Worm (Caenorhabditis elegans) whole organism, young adult: ENCODE measurements around the gene mrps-24.

Experiments used
- B0035.1 ChIP-seq: sonication (generic microtip); optimal IDR thresholded peaks from 2 replicates; lab custom pipeline; 2016; ENCODE audit warnings: missing genetic modification characterization, mild to moderate bottlenecking, missing compliant biosample characterization, missing genotype, missing genetic modification reagents
- B0261.1 ChIP-seq: sonication (generic microtip); optimal IDR thresholded peaks from 2 replicates; lab custom pipeline; 2016; ENCODE audit warnings: mild to moderate bottlenecking, missing genetic modification characterization, moderate library complexity, missing compliant biosample characterization
- B0336.3 ChIP-seq: fragments of 200-800 bp; sonication (Bioruptor generic); IDR thresholded peaks from 2 replicates; pipeline ENCODE4 v1.3.6; 2022; ENCODE audit warnings: missing genetic modification characterization, missing compliant biosample characterization
- D2030.7 ChIP-seq: fragments of 200-800 bp; sonication (Bioruptor generic); IDR thresholded peaks from 2 replicates; pipeline ENCODE4 v1.3.6; 2022; ENCODE audit warnings: missing genetic modification reagents, missing genetic modification characterization, missing compliant biosample characterization
- F10E7.11 ChIP-seq: sonication (generic microtip); optimal IDR thresholded peaks from 2 replicates; lab custom pipeline; 2017; ENCODE audit warnings: mild to moderate bottlenecking, missing genetic modification characterization, moderate library complexity, missing compliant biosample characterization
- F39B2.1 ChIP-seq: fragments of 200-800 bp; sonication (Bioruptor generic); IDR thresholded peaks from 2 replicates; pipeline ENCODE4 v1.3.6; 2022; ENCODE audit warnings: missing genetic modification reagents, missing genetic modification characterization, missing compliant biosample characterization
- F57C9.4 ChIP-seq: sonication (generic microtip); optimal IDR thresholded peaks from 2 replicates; lab custom pipeline; 2017; ENCODE audit warnings: mild to moderate bottlenecking, missing genetic modification characterization, missing compliant biosample characterization
- K12H6.12 ChIP-seq: fragments of 200-800 bp; sonication (Bioruptor generic); optimal IDR thresholded peaks from 2 replicates; lab custom pipeline; 2018; ENCODE audit warnings: mild to moderate bottlenecking, missing genetic modification characterization, missing compliant biosample characterization
- T26A5.8 ChIP-seq: sonication (generic microtip); optimal IDR thresholded peaks from 2 replicates; lab custom pipeline; 2016; ENCODE audit warnings: missing genetic modification characterization, missing compliant biosample characterization
- Y95B8A.8 ChIP-seq: fragments of 200-800 bp; sonication (Bioruptor generic); IDR thresholded peaks from 2 replicates; pipeline ENCODE4 v1.3.6; 2022; ENCODE audit warnings: missing genetic modification reagents, missing genetic modification characterization, missing compliant biosample characterization
- aptf-2 ChIP-seq: fragments of 200-800 bp; sonication (Bioruptor generic); conservative IDR thresholded peaks from 2 replicates; pipeline ENCODE4 v1.3.6; 2022; ENCODE audit warnings: missing genetic modification reagents, missing genetic modification characterization, missing compliant biosample characterization
- aptf-3 ChIP-seq: fragments of 200-800 bp; sonication (Bioruptor generic); IDR thresholded peaks from 2 replicates; pipeline ENCODE4 v1.3.6; 2022; ENCODE audit warnings: missing genetic modification characterization, missing compliant biosample characterization
- attf-3 ChIP-seq: fragments of 200-800 bp; sonication (Bioruptor generic); conservative IDR thresholded peaks from 2 replicates; pipeline ENCODE4 v1.3.6; 2022; ENCODE audit warnings: missing genetic modification reagents, missing genetic modification characterization, missing compliant biosample characterization
- attf-5 ChIP-seq: fragments of 200-800 bp; sonication (Bioruptor generic); optimal IDR thresholded peaks from 2 replicates; lab custom pipeline; 2018; ENCODE audit warnings: mild to moderate bottlenecking, missing genetic modification characterization, missing compliant biosample characterization
- attf-6 ChIP-seq: fragments of 200-800 bp; sonication (Bioruptor generic); IDR thresholded peaks from 2 replicates; pipeline ENCODE4 v1.3.6; 2022; ENCODE audit warnings: missing genetic modification reagents, missing genetic modification characterization, missing compliant biosample characterization
- ceh-27 ChIP-seq: fragments of 200-800 bp; sonication (Bioruptor generic); optimal IDR thresholded peaks from 2 replicates; lab custom pipeline; 2018; ENCODE audit warnings: mild to moderate bottlenecking, missing genetic modification characterization, moderate library complexity, missing compliant biosample characterization
- dpff-1 ChIP-seq: sonication (generic microtip); optimal IDR thresholded peaks from 2 replicates; lab custom pipeline; 2017; ENCODE audit warnings: mild to moderate bottlenecking, missing genetic modification characterization, missing compliant biosample characterization
- egl-18 ChIP-seq: fragments of 200-800 bp; sonication (Bioruptor generic); IDR thresholded peaks from 2 replicates; pipeline ENCODE4 v1.3.6; 2022; ENCODE audit warnings: missing genetic modification reagents, missing genetic modification characterization, missing compliant biosample characterization
- egl-44 ChIP-seq: fragments of 200-800 bp; sonication (Bioruptor generic); IDR thresholded peaks from 2 replicates; pipeline ENCODE4 v1.3.6; 2022; ENCODE audit warnings: missing genetic modification reagents, missing genetic modification characterization, missing compliant biosample characterization
- egrh-3 ChIP-seq: fragments of 200-800 bp; sonication (Bioruptor generic); IDR thresholded peaks from 2 replicates; pipeline ENCODE4 v1.3.6; 2022; ENCODE audit warnings: missing genetic modification reagents, missing genetic modification characterization, missing compliant biosample characterization
- ekl-4 ChIP-seq: fragments of 200-800 bp; sonication (Bioruptor generic); IDR thresholded peaks from 2 replicates; pipeline ENCODE4 v1.3.6; 2022; ENCODE audit warnings: missing genetic modification reagents, missing genetic modification characterization, missing compliant biosample characterization
- ets-4 ChIP-seq: fragments of 200-800 bp; sonication (Bioruptor generic); optimal IDR thresholded peaks from 2 replicates; lab custom pipeline; 2018; ENCODE audit warnings: mild to moderate bottlenecking, missing genetic modification characterization, missing compliant biosample characterization
- gei-17 ChIP-seq: fragments of 200-800 bp; sonication (Bioruptor generic); optimal IDR thresholded peaks from 2 replicates; lab custom pipeline; 2018; ENCODE audit warnings: mild to moderate bottlenecking, missing genetic modification characterization, missing compliant biosample characterization
- lag-1 ChIP-seq: fragments of 200-800 bp; sonication (Bioruptor generic); IDR thresholded peaks from 2 replicates; pipeline ENCODE4 v1.3.6; 2022; ENCODE audit warnings: missing genetic modification reagents, missing genetic modification characterization, missing compliant biosample characterization
- lin-40 ChIP-seq: sonication (generic microtip); optimal IDR thresholded peaks from 2 replicates; lab custom pipeline; 2016; ENCODE audit warnings: missing genetic modification characterization, mild to moderate bottlenecking, missing compliant biosample characterization, missing genotype, missing genetic modification reagents
- lsl-1 ChIP-seq: fragments of 200-800 bp; sonication (Bioruptor generic); optimal IDR thresholded peaks from 2 replicates; lab custom pipeline; 2018; ENCODE audit warnings: mild to moderate bottlenecking, missing genetic modification characterization, moderate library complexity, missing compliant biosample characterization
- mel-28 ChIP-seq: sonication (generic microtip); optimal IDR thresholded peaks from 2 replicates; lab custom pipeline; 2016; ENCODE audit warnings: borderline replicate concordance, mild to moderate bottlenecking, missing genetic modification characterization, missing compliant biosample characterization
- nhr-80 ChIP-seq: sonication (generic microtip); optimal IDR thresholded peaks from 2 replicates; lab custom pipeline; 2016; ENCODE audit warnings: missing genetic modification characterization, missing compliant biosample characterization
- pha-4 ChIP-seq: fragments of 150-350 bp; sonication (generic microtip); optimal IDR thresholded peaks from 2 replicates; lab custom pipeline; 2014; ENCODE audit warnings: missing biosample characterization, missing genetic modification reagents, missing genetic modification characterization
- rec-8 ChIP-seq, 2 experiments: sonication (generic microtip); optimal IDR thresholded peaks; 2 replicates each; lab custom pipeline; 2016; ENCODE audit warnings: mild to moderate bottlenecking in 2 of 2, missing genetic modification characterization in 2 of 2, missing genetic modification reagents in 2 of 2, missing genotype in 2 of 2, missing biosample characterization in 1 of 2, missing compliant biosample characterization in 1 of 2, moderate library complexity in 1 of 2
- snpc-1.1 ChIP-seq: sonication (generic microtip); optimal IDR thresholded peaks from 2 replicates; lab custom pipeline; 2017; ENCODE audit warnings: missing genetic modification characterization, mild to moderate bottlenecking, missing compliant biosample characterization, antibody characterized with exemption, moderate library complexity, missing genotype, missing genetic modification reagents; ENCODE audit not compliant: insufficient read depth
- snpc-1.3 ChIP-seq: sonication (generic microtip); optimal IDR thresholded peaks from 2 replicates; lab custom pipeline; 2017; ENCODE audit warnings: missing genetic modification characterization, mild to moderate bottlenecking, missing compliant biosample characterization, antibody characterized with exemption, moderate library complexity, missing genotype, missing genetic modification reagents; ENCODE audit not compliant: insufficient read depth
- somi-1 ChIP-seq: fragments of 200-800 bp; sonication (Bioruptor generic); optimal IDR thresholded peaks from 2 replicates; lab custom pipeline; 2018; ENCODE audit warnings: mild to moderate bottlenecking, missing genetic modification characterization, missing compliant biosample characterization
- tlf-1 ChIP-seq: fragments of 200-800 bp; sonication (Bioruptor generic); optimal IDR thresholded peaks from 2 replicates; lab custom pipeline; 2018; ENCODE audit warnings: mild to moderate bottlenecking, missing genetic modification characterization, missing compliant biosample characterization
- ztf-25 ChIP-seq: fragments of 200-800 bp; sonication (Bioruptor generic); IDR thresholded peaks from 2 replicates; pipeline ENCODE4 v1.3.6; 2022; ENCODE audit warnings: missing genetic modification reagents, missing genetic modification characterization, missing compliant biosample characterization

The mrps-24 gene

DNA sequence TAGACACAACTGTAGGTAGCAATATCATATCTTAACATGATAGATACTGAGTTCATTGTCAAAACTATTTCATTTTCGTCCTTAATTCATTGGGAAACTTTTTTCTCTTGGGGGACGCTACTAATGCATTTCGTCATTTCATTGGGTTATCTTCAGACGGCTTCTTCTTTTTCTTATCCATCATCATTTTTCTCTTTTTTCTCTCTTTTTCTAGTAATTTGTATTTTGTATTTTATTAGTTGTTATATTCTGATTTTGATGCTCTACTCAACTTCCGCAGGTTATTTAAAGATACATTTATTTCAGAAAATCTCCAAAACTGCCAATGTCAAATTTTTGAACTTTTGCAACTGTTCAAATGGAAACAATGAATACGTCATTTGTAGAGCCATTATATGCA, 33.7 kb downstream of the mrps-24 start, which contains the start of gene npr-35:
npr-35 (plus strand) TSS at position 301 of the 400 bp plus-strand sequence.
- TF ChIP-seq egl-18 (GFP tag; lab: Robert Waterston, UW) = no peak
- TF ChIP-seq ekl-4 (GFP tag; lab: Robert Waterston, UW) = no peak

ce11 chrIV:7747838-7748237, 38.0 kb downstream of the mrps-24 start, which contains the start of gene klo-1:
Gene klo-1 (minus strand): TSS chrIV:7748225.
- TF ChIP-seq nhr-80 = peak; percentile 77
- TF ChIP-seq Y95B8A.8 (GFP tag; lab: Robert Waterston, UW) = no peak

- no peak for TF ChIP-seq K12H6.12
- TF ChIP-seq mel-28 (tag; lab: Kevin White, UChicago) = no peak
- TF ChIP-seq attf-5 (GFP tag; lab: Kevin White, UChicago) = no peak
- TF ChIP-seq snpc-1.1 (tag; lab: Kevin White, UChicago) = no peak
- TF ChIP-seq ztf-25 = no peak
- no peak for TF ChIP-seq F39B2.1 (GFP tag; lab: Robert Waterston, UW)
- no peak for TF ChIP-seq ceh-27 (GFP tag; lab: Kevin White, UChicago)
Observed at ce11 chrIV:7753108-7753507, 43.3 kb downstream of the mrps-24 start, which contains the start of gene col-14. Gene col-14 (plus strand): TSS chrIV:7753408.

ce11 chrIV:7754114-7754513, 44.3 kb downstream of the mrps-24 start:
- no peak for TF ChIP-seq B0035.1 (tag; lab: Kevin White, UChicago)
- peak; percentile 75; the same call in 1 of the 2 replicates for TF ChIP-seq egrh-3

ce11 chrIV:7757245-7757644, 47.4 kb downstream of the mrps-24 start, which contains the start of gene C46A5.4:
Gene C46A5.4 (minus strand): TSS chrIV:7757345.
- no peak for TF ChIP-seq rec-8 (tag; optimal IDR thresholded peaks at IDR 0.05; lab: Kevin White, UChicago)
- TF ChIP-seq tlf-1 (GFP tag; lab: Kevin White, UChicago) = no peak
- no peak for TF ChIP-seq ztf-25
- TF ChIP-seq B0261.1 (tag; lab: Kevin White, UChicago) = no peak
- TF ChIP-seq lag-1 (GFP tag; lab: Robert Waterston, UW) = no peak
- TF ChIP-seq F10E7.11 (tag; lab: Kevin White, UChicago) = no peak
- TF ChIP-seq somi-1 (GFP tag; lab: Kevin White, UChicago) = no peak
- no peak for TF ChIP-seq ets-4 (GFP tag; lab: Kevin White, UChicago)
- no peak for TF ChIP-seq attf-6 (GFP tag; lab: Robert Waterston, UW)
- no peak for TF ChIP-seq gei-17
- TF ChIP-seq B0035.1 (tag; lab: Kevin White, UChicago) = no peak
- TF ChIP-seq Y95B8A.8 (GFP tag; lab: Robert Waterston, UW) = no peak
- no peak for TF ChIP-seq F57C9.4 (tag; lab: Kevin White, UChicago)
- no peak for TF ChIP-seq snpc-1.3 (tag; lab: Kevin White, UChicago)
- no peak for TF ChIP-seq aptf-2 (GFP tag; lab: Robert Waterston, UW)
- no peak for TF ChIP-seq lin-40
- TF ChIP-seq T26A5.8 (tag; lab: Kevin White, UChicago) = no peak
- no peak for TF ChIP-seq attf-3 (GFP tag; lab: Robert Waterston, UW)
- TF ChIP-seq, all 124 proteins: peak for 0

- TF ChIP-seq pha-4 (tag; lab: Kevin White, UChicago) (no peak), snpc-1.3 (tag; lab: Kevin White, UChicago) (no peak), D2030.7 (GFP tag; lab: Robert Waterston, UW) (no peak), aptf-3 (no peak), B0336.3 (GFP tag; lab: Robert Waterston, UW) (no peak), gei-17 (no peak), lsl-1 (no peak), egl-44 (no peak), dpff-1 (tag; lab: Kevin White, UChicago) (no peak), mel-28 (tag; lab: Kevin White, UChicago) (no peak)
Observed at ce11 chrIV:7759527-7759926, 49.7 kb downstream of the mrps-24 start, which contains the start of gene dsb-3. Gene dsb-3 (minus strand): TSS chrIV:7759627.
